Fruit fly (Drosophila melanogaster): ENCODE measurements around the gene CG3198.

CG3198 gene

dm6 chrX:6706570-6707306 lies 33.0 kb upstream of the CG3198 start:
- TF ChIP-seq HLH106 (tag; optimal IDR thresholded peaks at IDR 0.05) = no peak
- no peak for TF ChIP-seq sage (GFP tag; optimal IDR thresholded peaks at IDR 0.05)
- TF ChIP-seq usp (GFP tag; optimal IDR thresholded peaks at IDR 0.05) = no peak
- TF ChIP-seq CrebA (GFP tag; optimal IDR thresholded peaks at IDR 0.05; ENCODE audit: borderline replicate concordance) = no peak
- no peak for TF ChIP-seq Hr78 (GFP tag; optimal IDR thresholded peaks at IDR 0.05)
- TF ChIP-seq Mio (GFP tag; optimal IDR thresholded peaks at IDR 0.05) = no peak
- no peak for TF ChIP-seq Hr83 (GFP tag; optimal IDR thresholded peaks at IDR 0.05; ENCODE audit: poor library complexity, severe bottlenecking)
- no peak for TF ChIP-seq Jra (GFP tag; optimal IDR thresholded peaks at IDR 0.05)
- no peak for TF ChIP-seq Dfd (GFP tag; optimal IDR thresholded peaks at IDR 0.05)
- no peak for TF ChIP-seq Hnf4 (GFP tag; optimal IDR thresholded peaks at IDR 0.05)
- TF ChIP-seq OdsH (GFP tag; optimal IDR thresholded peaks at IDR 0.05) = no peak
- no peak for TF ChIP-seq jim (GFP tag; optimal IDR thresholded peaks at IDR 0.05)
- no peak for TF ChIP-seq fru (GFP tag; optimal IDR thresholded peaks at IDR 0.05)
- no peak for TF ChIP-seq rgr (GFP tag; optimal IDR thresholded peaks at IDR 0.05)
- TF ChIP-seq dmrt93B (GFP tag; optimal IDR thresholded peaks at IDR 0.05) = no peak
- TF ChIP-seq ey (GFP tag; optimal IDR thresholded peaks at IDR 0.05) = no peak
- no peak for TF ChIP-seq CG32264 (GFP tag; optimal IDR thresholded peaks at IDR 0.05)
- no peak for TF ChIP-seq Myc (optimal IDR thresholded peaks at IDR 0.05)
- no peak for TF ChIP-seq h (GFP tag; optimal IDR thresholded peaks at IDR 0.05)
- no peak for TF ChIP-seq dl (GFP tag; optimal IDR thresholded peaks at IDR 0.05; ENCODE audit: insufficient read depth in 1 of 2, partially characterized antibody in 2 of 2)

- TF ChIP-seq br (GFP tag; optimal IDR thresholded peaks at IDR 0.05) = no peak
- no peak for TF ChIP-seq usp (GFP tag; optimal IDR thresholded peaks at IDR 0.05)
- TF ChIP-seq lola (GFP tag; optimal IDR thresholded peaks at IDR 0.05) = no peak
- no peak for TF ChIP-seq Mio (GFP tag; optimal IDR thresholded peaks at IDR 0.05)
- TF ChIP-seq Hnf4 (GFP tag; optimal IDR thresholded peaks at IDR 0.05) = no peak
- TF ChIP-seq sv (GFP tag; optimal IDR thresholded peaks at IDR 0.05) = no peak
- no peak for TF ChIP-seq Rel (GFP tag; optimal IDR thresholded peaks at IDR 0.05)
- no peak for TF ChIP-seq Rel (tag; optimal IDR thresholded peaks at IDR 0.05)
- TF ChIP-seq pan (optimal IDR thresholded peaks at IDR 0.05) = no peak
- TF ChIP-seq Vsx2 (GFP tag; optimal IDR thresholded peaks at IDR 0.05; ENCODE audit: partially characterized antibody) = no peak
- no peak for TF ChIP-seq fru (GFP tag; optimal IDR thresholded peaks at IDR 0.05)
- TF ChIP-seq ey (GFP tag; optimal IDR thresholded peaks at IDR 0.05) = no peak
- TF ChIP-seq h (GFP tag; optimal IDR thresholded peaks at IDR 0.05) = no peak
- TF ChIP-seq brk (GFP tag; optimal IDR thresholded peaks at IDR 0.05) = no peak
- TF ChIP-seq CG9705 (GFP tag; optimal IDR thresholded peaks at IDR 0.05) = no peak
- TF ChIP-seq HLH106 (tag; optimal IDR thresholded peaks at IDR 0.05) = no peak
- no peak for TF ChIP-seq CG32264 (GFP tag; optimal IDR thresholded peaks at IDR 0.05)
- TF ChIP-seq woc (GFP tag; optimal IDR thresholded peaks at IDR 0.05) = no peak
- no peak for TF ChIP-seq N (GFP tag; optimal IDR thresholded peaks at IDR 0.05)
Measured at dm6 chrX:6705890-6706289, 32.1 kb upstream of the CG3198 start.

dm6 chrX:6705059-6705802 lies 31.5 kb upstream of the CG3198 start:
- TF ChIP-seq dsf (GFP tag; optimal IDR thresholded peaks at IDR 0.05; ENCODE audit: borderline replicate concordance) (no peak), psq (GFP tag; optimal IDR thresholded peaks at IDR 0.05) (no peak), br (GFP tag; optimal IDR thresholded peaks at IDR 0.05) (no peak), sage (GFP tag; optimal IDR thresholded peaks at IDR 0.05) (no peak), lola (GFP tag; optimal IDR thresholded peaks at IDR 0.05) (no peak), sv (GFP tag; optimal IDR thresholded peaks at IDR 0.05) (no peak), Jra (GFP tag; optimal IDR thresholded peaks at IDR 0.05) (no peak), rgr (GFP tag; optimal IDR thresholded peaks at IDR 0.05) (no peak), jim (GFP tag; optimal IDR thresholded peaks at IDR 0.05) (no peak), Hr78 (GFP tag; optimal IDR thresholded peaks at IDR 0.05) (no peak), foxo (GFP tag; optimal IDR thresholded peaks at IDR 0.05) (peak in 1 of 2 experiments; percentile 33), pan (optimal IDR thresholded peaks at IDR 0.05) (no peak), fru (GFP tag; optimal IDR thresholded peaks at IDR 0.05) (peak; percentile 33), brk (GFP tag; optimal IDR thresholded peaks at IDR 0.05) (no peak), Abd-B (GFP tag; optimal IDR thresholded peaks at IDR 0.05) (no peak), N (GFP tag; optimal IDR thresholded peaks at IDR 0.05) (no peak), Dif (GFP tag; optimal IDR thresholded peaks at IDR 0.05; ENCODE audit: partially characterized antibody) (no peak), HLH106 (tag; optimal IDR thresholded peaks at IDR 0.05) (peak; percentile 9), woc (GFP tag; optimal IDR thresholded peaks at IDR 0.05) (peak; percentile 6)

All from whole organism, wandering third instar larva.